Worm (Caenorhabditis elegans): ENCODE data around the gene C06E1.1.

- TF ChIP-seq npax-4 (tag; optimal IDR thresholded peaks at IDR 0.05) (peak; percentile 60), ceh-22 (tag; optimal IDR thresholded peaks at IDR 0.05) (no peak), lim-6 (tag; optimal IDR thresholded peaks at IDR 0.05) (no peak), dve-1 (tag; optimal IDR thresholded peaks at IDR 0.05) (peak; percentile 62), ama-1 (optimal IDR thresholded peaks at IDR 0.05) (no peak), unc-42 (tag; optimal IDR thresholded peaks at IDR 0.05) (no peak), dmd-4 (tag; optimal IDR thresholded peaks at IDR 0.05; ENCODE audit: borderline replicate concordance) (peak; percentile 54), gmeb-2 (tag; optimal IDR thresholded peaks at IDR 0.05) (peak; percentile 78), F13H6.1 (tag; optimal IDR thresholded peaks at IDR 0.05) (no peak), ceh-34 (tag; optimal IDR thresholded peaks at IDR 0.05) (peak; percentile 65), unc-55 (GFP tag; optimal IDR thresholded peaks at IDR 0.05) (no peak), pha-4 (tag; optimal IDR thresholded peaks at IDR 0.05) (no peak)
Measured at ce11 chrIII:8650235-8650817, 44.7 kb downstream of the C06E1.1 start, which contains the start of gene flp-23.
